Fruit fly (Drosophila melanogaster) whole organism: ENCODE results near the gene CG15370.

Source experiments
- CG8478 ChIP-seq: fragments of >200 bp; optimal IDR thresholded peaks from 2 replicates; lab custom pipeline; 2018; ENCODE audit warnings: inconsistent platforms
- psq ChIP-seq: fragments of >200 bp; optimal IDR thresholded peaks from 2 replicates; lab custom pipeline; 2017
- usp ChIP-seq: fragments of >200 bp; optimal IDR thresholded peaks from 2 replicates; lab custom pipeline; 2017; ENCODE audit warnings: missing biosample characterization, missing genetic modification characterization, mixed read lengths

DNA sequence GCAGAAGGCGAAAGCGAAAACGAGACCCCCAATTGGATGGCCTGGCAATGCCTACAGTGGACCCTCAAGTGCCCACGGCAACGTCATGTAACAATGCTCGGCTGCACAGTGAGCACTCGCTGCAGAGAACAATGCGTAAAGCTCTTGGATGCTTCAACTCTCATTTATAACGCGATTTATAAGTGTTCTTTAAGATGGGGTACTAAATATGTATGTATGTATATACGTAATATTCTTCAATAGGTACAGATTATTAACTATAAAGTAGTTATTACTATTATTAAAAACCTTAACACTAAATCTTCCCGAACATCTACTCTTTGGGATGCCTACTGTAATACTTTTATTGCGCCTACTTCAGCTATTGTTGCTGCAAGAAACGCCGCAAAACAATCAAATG, 40.8 kb downstream of the CG15370 start:
- TF ChIP-seq CG8478 (lab: Kevin White, UChicago) (no peak), psq (no peak), usp (GFP tag; lab: Kevin White, UChicago) (no peak)
